Fruit fly (Drosophila melanogaster): ENCODE data around the gene Mhcl.
A peak's percentile ranks its signal among the peaks of the same experiment; 100 is the strongest.

The Mhcl gene

DNA sequence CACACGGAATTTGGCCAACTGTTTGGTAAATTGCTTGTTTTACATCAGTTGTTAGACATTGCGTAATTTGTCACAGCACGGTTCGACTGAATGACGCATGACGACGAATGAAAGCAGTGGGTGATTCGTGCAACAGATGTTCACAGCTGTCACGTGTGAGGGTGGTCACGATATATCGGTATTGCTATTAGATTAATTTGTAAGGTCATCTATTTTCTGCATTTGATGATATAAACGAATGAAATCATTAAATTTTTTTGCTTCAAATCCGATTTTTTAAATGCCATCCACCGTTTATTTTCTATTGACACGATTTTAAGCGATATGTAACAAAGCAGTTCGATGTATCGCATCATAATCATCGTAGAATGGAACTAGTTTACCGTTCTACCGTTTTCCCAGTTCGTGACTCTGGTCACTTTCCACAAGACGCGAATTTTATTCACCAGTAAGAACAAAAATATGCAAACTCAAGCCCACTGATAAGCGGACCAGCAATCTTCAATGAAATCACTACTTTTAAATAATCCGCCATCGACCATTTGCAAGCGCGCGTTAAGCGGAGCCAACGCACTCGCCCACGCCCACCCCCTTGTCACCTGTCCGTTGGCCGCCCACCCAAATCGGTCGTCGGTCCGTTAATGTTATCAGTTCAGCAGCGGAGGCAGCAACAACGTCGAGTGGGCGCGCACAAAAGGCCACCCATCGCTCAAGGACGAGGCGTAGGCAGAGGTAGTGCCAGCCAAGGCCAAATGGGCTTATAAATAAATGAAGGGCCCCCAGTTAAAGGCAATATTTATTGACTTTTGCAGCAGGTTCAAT is 48.3 kb upstream of the Mhcl start, which contains the start of the genes Mic26-27 and CG5916 (continued):
- peak; percentile 89 for TF ChIP-seq CG10366 (GFP tag; IDR thresholded peaks at IDR 0.05)
- TF ChIP-seq CG3838 (GFP tag; optimal IDR thresholded peaks at IDR 0.05) = peak; percentile 42
- TF ChIP-seq CG6689 (GFP tag; IDR thresholded peaks at IDR 0.05) = peak; percentile 64; the same call in 1 of the 2 replicates
- peak; percentile 100 for TF ChIP-seq CG13287 (GFP tag; IDR thresholded peaks at IDR 0.05; ENCODE audit: partially characterized antibody)
- TF ChIP-seq Adf1 (GFP tag; IDR thresholded peaks at IDR 0.05) = peak; percentile 61
- no peak for TF ChIP-seq CG13296 (GFP tag; optimal IDR thresholded peaks at IDR 0.05)
- TF ChIP-seq CG16813 (GFP tag; IDR thresholded peaks at IDR 0.05; ENCODE audit: partially characterized antibody) = peak; percentile 100
- TF ChIP-seq en (GFP tag; optimal IDR thresholded peaks at IDR 0.05) = peak; percentile 8
- TF ChIP-seq rib (GFP tag; IDR thresholded peaks at IDR 0.05) = no peak
- peak; percentile 42 for TF ChIP-seq lab (GFP tag; optimal IDR thresholded peaks at IDR 0.05)
- no peak for TF ChIP-seq ham (GFP tag; IDR thresholded peaks at IDR 0.05)
- peak; percentile 94 for TF ChIP-seq nmo (GFP tag; optimal IDR thresholded peaks at IDR 0.05)
- TF ChIP-seq ERR (GFP tag; optimal IDR thresholded peaks at IDR 0.05) = peak; percentile 39
- TF ChIP-seq Jarid2 (GFP tag; optimal IDR thresholded peaks at IDR 0.05) = no peak
- peak; percentile 14 for TF ChIP-seq org-1 (GFP tag; optimal IDR thresholded peaks at IDR 0.05)
- no peak for TF ChIP-seq tup (GFP tag; optimal IDR thresholded peaks at IDR 0.05)
- TF ChIP-seq CG2116 (GFP tag; optimal IDR thresholded peaks at IDR 0.05) = peak; percentile 68
- TF ChIP-seq H2.0 (GFP tag; IDR thresholded peaks at IDR 0.05) = peak; percentile 81
- peak; percentile 68 to 84 for TF ChIP-seq Hr51 (GFP tag; optimal IDR thresholded peaks at IDR 0.05)
- TF ChIP-seq Dp (GFP tag; optimal IDR thresholded peaks at IDR 0.05) = peak; percentile 15
- no peak for TF ChIP-seq CG1529 (GFP tag; optimal IDR thresholded peaks at IDR 0.05)
- no peak for TF ChIP-seq abd-A (tag; optimal IDR thresholded peaks at IDR 0.05)
- TF ChIP-seq Xrp1 (GFP tag; IDR thresholded peaks at IDR 0.05) = peak; percentile 87
- peak; percentile 86; the same call in 2 of the 3 replicates for TF ChIP-seq croc (GFP tag; conservative IDR thresholded peaks at IDR 0.05)
- TF ChIP-seq CG2202 (tag; optimal IDR thresholded peaks at IDR 0.05) = no peak
- TF ChIP-seq CG14965 (GFP tag; optimal IDR thresholded peaks at IDR 0.05; ENCODE audit: borderline replicate concordance) = peak; percentile 7
- peak; percentile 99 for TF ChIP-seq CG1792 (GFP tag; optimal IDR thresholded peaks at IDR 0.05)
- TF ChIP-seq sug (tag; optimal IDR thresholded peaks at IDR 0.05) = no peak
- TF ChIP-seq mam (GFP tag; optimal IDR thresholded peaks at IDR 0.05) = peak; percentile 78
- peak; percentile 91 for TF ChIP-seq Usf (GFP tag; optimal IDR thresholded peaks at IDR 0.05)
- peak; percentile 47 for TF ChIP-seq CG13123 (GFP tag; optimal IDR thresholded peaks at IDR 0.05)
- peak; percentile 98 for TF ChIP-seq CG6791 (GFP tag; IDR thresholded peaks at IDR 0.05; ENCODE audit: partially characterized antibody)
- TF ChIP-seq unc-4 (GFP tag; IDR thresholded peaks at IDR 0.05; ENCODE audit: partially characterized antibody) = peak; percentile 99
- TF ChIP-seq CG2678 (tag; optimal IDR thresholded peaks at IDR 0.05) = no peak
- TF ChIP-seq CG8944 (GFP tag; optimal IDR thresholded peaks at IDR 0.05) = peak; percentile 80
- peak; percentile 90 for TF ChIP-seq fu2 (GFP tag; optimal IDR thresholded peaks at IDR 0.05)
- peak; percentile 92 for TF ChIP-seq gfzf (GFP tag; optimal IDR thresholded peaks at IDR 0.05)
- peak; percentile 36 for TF ChIP-seq Oli (tag; optimal IDR thresholded peaks at IDR 0.05)
- peak; percentile 63 for TF ChIP-seq Nf-YC (tag; optimal IDR thresholded peaks at IDR 0.05)
- TF ChIP-seq disco-r (GFP tag; optimal IDR thresholded peaks at IDR 0.05) = peak; percentile 86
- peak; percentile 88 for TF ChIP-seq Elba2 (GFP tag; optimal IDR thresholded peaks at IDR 0.05)
- TF ChIP-seq CG15696 (tag; optimal IDR thresholded peaks at IDR 0.05) = peak; percentile 90
- TF ChIP-seq Ssrp (tag; optimal IDR thresholded peaks at IDR 0.05) = peak; percentile 88
- TF ChIP-seq z (GFP tag; IDR thresholded peaks at IDR 0.05) = no peak
- TF ChIP-seq CG11398 (GFP tag; optimal IDR thresholded peaks at IDR 0.05) = peak; percentile 51
- TF ChIP-seq CG17385 (GFP tag; optimal IDR thresholded peaks at IDR 0.05) = peak; percentile 20
- TF ChIP-seq ken (GFP tag; IDR thresholded peaks at IDR 0.05) = peak; percentile 95
- 0 out of 2 replicates have a peak, but pooled peaks have one; percentile 24 for TF ChIP-seq Drgx (GFP tag; IDR thresholded peaks at IDR 0.05)
